Worm (Caenorhabditis elegans) whole organism, mixed stage, embryonic: ENCODE results near the gene rpb-6.

Source experiments
- ceh-43 ChIP-seq: fragments of 200-800 bp; sonication (Bioruptor generic); optimal IDR thresholded peaks from 2 replicates; lab custom pipeline; 2018; ENCODE audit warnings: mild to moderate bottlenecking, missing genetic modification characterization, moderate library complexity, missing compliant biosample characterization
- ces-1 ChIP-seq: fragments of 150-350 bp; optimal IDR thresholded peaks from 2 replicates; lab custom pipeline; 2014; ENCODE audit warnings: missing biosample characterization, missing genetic modification reagents, missing genetic modification characterization
- drap-1 ChIP-seq: fragments of 200-800 bp; sonication (Bioruptor generic); optimal IDR thresholded peaks from 3 replicates; lab custom pipeline; 2018; ENCODE audit warnings: mild to moderate bottlenecking, missing genetic modification characterization, missing compliant biosample characterization
- elt-1 ChIP-seq: sonication (generic microtip); optimal IDR thresholded peaks from 2 replicates; lab custom pipeline; 2017; ENCODE audit warnings: missing genetic modification characterization, mild to moderate bottlenecking, missing compliant biosample characterization, antibody characterized with exemption, moderate library complexity, borderline replicate concordance; ENCODE audit not compliant: insufficient read depth
- elt-3 ChIP-seq: fragments of 150-350 bp; optimal IDR thresholded peaks from 2 replicates; lab custom pipeline; 2014; ENCODE audit warnings: missing biosample characterization, missing genetic modification characterization
- lin-13 ChIP-seq: fragments of 150-350 bp; optimal IDR thresholded peaks from 2 replicates; lab custom pipeline; 2014; ENCODE audit warnings: missing biosample characterization, missing genetic modification characterization
- lin-32 ChIP-seq: fragments of 200-800 bp; sonication (Bioruptor generic); optimal IDR thresholded peaks from 2 replicates; lab custom pipeline; 2018; ENCODE audit warnings: mild to moderate bottlenecking, missing genetic modification characterization, missing compliant biosample characterization
- lsy-2 ChIP-seq: fragments of 150-350 bp; optimal IDR thresholded peaks from 2 replicates; lab custom pipeline; 2014; ENCODE audit warnings: missing biosample characterization, missing genetic modification characterization
- nhr-28 ChIP-seq: fragments of 150-350 bp; optimal IDR thresholded peaks from 2 replicates; lab custom pipeline; 2014; ENCODE audit warnings: missing biosample characterization, missing genetic modification characterization
- unc-62 ChIP-seq: fragments of 150-350 bp; optimal IDR thresholded peaks from 2 replicates; lab custom pipeline; 2014; ENCODE audit warnings: missing biosample characterization, missing genetic modification reagents, missing genetic modification characterization
- ztf-11 ChIP-seq: fragments of 150-350 bp; optimal IDR thresholded peaks from 2 replicates; lab custom pipeline; 2014; ENCODE audit warnings: missing biosample characterization, missing genetic modification characterization

DNA sequence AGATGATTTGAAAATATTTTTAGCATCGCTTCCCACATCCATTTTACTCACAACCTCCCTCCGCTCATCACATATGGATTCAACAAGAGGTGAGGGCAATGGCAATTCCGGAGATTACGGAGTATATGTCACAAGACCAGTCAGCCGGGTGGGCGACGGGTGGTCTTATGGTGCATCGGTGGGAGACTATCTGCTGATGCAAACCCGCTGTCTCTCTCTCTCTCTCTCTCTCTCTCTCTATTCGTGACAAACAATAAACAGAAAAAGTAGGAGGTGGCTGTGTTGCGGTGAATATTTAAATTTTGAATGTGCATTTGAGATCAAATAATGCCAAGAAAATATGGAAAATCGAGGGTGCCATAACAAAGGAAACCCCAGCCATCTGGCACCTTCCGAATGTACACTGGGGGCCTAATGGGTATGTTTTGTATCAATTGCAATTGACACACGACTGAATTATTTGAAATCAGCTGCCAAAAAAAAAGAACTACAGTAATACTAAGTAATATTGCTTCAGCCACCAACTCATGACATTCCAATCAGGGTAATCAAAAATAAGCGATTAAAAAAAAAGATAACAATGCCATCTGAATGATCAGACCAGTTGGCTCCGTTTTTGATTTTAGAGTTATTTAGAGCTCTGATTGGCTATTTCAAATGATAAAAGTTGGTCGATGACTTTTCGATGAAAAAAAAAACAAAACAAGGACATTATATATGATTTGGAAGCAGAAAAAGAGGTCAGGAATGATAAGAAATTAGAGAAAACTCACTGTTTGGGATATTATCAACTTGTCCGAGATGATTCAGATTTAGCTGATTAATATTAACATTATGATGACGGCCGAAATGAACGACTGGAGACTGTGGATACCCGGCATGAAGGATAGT lies 31.1 kb upstream of the rpb-6 start:
- TF ChIP-seq elt-1 (tag; lab: Kevin White, UChicago) (no peak), lin-13 (tag; lab: Kevin White, UChicago) (no peak), lsy-2 (tag; lab: Kevin White, UChicago) (no peak), nhr-28 (tag; lab: Kevin White, UChicago) (no peak), lin-32 (no peak), unc-62 (GFP tag; lab: Kevin White, UChicago) (no peak), elt-3 (tag; lab: Kevin White, UChicago) (no peak), drap-1 (GFP tag; lab: Kevin White, UChicago) (no peak), ceh-43 (GFP tag; lab: Kevin White, UChicago) (no peak), ztf-11 (tag; lab: Kevin White, UChicago) (no peak), ces-1 (GFP tag; lab: Kevin White, UChicago) (no peak)
